Worm (Caenorhabditis elegans) whole organism, L2 larva: ENCODE results near the gene T10B5.8.

ENCODE experiments used
- C34F6.9 ChIP-seq: fragments of 150-350 bp; optimal IDR thresholded peaks from 2 replicates; lab custom pipeline; 2014; ENCODE audit warnings: missing biosample characterization, missing genetic modification characterization
- F13H6.1 ChIP-seq: sonication (generic microtip); optimal IDR thresholded peaks from 2 replicates; lab custom pipeline; 2016; ENCODE audit warnings: missing genetic modification characterization, missing compliant biosample characterization
- R02D3.7 ChIP-seq: fragments of 150-350 bp; optimal IDR thresholded peaks from 2 replicates; lab custom pipeline; 2014; ENCODE audit warnings: missing biosample characterization, missing genetic modification characterization
- Y55F3AM.14 ChIP-seq: fragments of 200-800 bp; sonication (Bioruptor generic); optimal IDR thresholded peaks from 2 replicates; lab custom pipeline; 2018; ENCODE audit warnings: mild to moderate bottlenecking, missing genetic modification characterization, missing compliant biosample characterization
- ZK546.5 ChIP-seq: sonication (generic microtip); optimal IDR thresholded peaks from 2 replicates; lab custom pipeline; 2017; ENCODE audit warnings: missing biosample characterization, missing genetic modification characterization
- ama-1 ChIP-seq: fragments of 150-350 bp; optimal IDR thresholded peaks from 2 replicates; lab custom pipeline; 2018; ENCODE audit warnings: inconsistent platforms
- blmp-1 ChIP-seq: sonication (generic microtip); optimal IDR thresholded peaks from 2 replicates; lab custom pipeline; 2017; ENCODE audit warnings: missing genetic modification characterization, mild to moderate bottlenecking, missing compliant biosample characterization, antibody characterized with exemption, moderate library complexity; ENCODE audit not compliant: insufficient read depth
- ceh-16 ChIP-seq: fragments of 150-350 bp; optimal IDR thresholded peaks from 2 replicates; lab custom pipeline; 2014; ENCODE audit warnings: missing biosample characterization, missing genetic modification characterization
- crh-2 ChIP-seq: sonication (generic microtip); optimal IDR thresholded peaks from 2 replicates; lab custom pipeline; 2017; ENCODE audit warnings: missing biosample characterization, missing genetic modification characterization
- dmd-4 ChIP-seq: sonication (generic microtip); optimal IDR thresholded peaks from 2 replicates; lab custom pipeline; 2017; ENCODE audit warnings: missing biosample characterization, missing genetic modification characterization
- egl-27 ChIP-seq: sonication (generic microtip); optimal IDR thresholded peaks from 3 replicates; lab custom pipeline; 2017; ENCODE audit warnings: missing biosample characterization, missing genetic modification reagents, missing genetic modification characterization
- elt-3 ChIP-seq: sonication (generic microtip); optimal IDR thresholded peaks from 2 replicates; lab custom pipeline; 2017; ENCODE audit warnings: missing biosample characterization, missing genetic modification characterization
- fos-1 ChIP-seq: fragments of 150-350 bp; optimal IDR thresholded peaks from 2 replicates; lab custom pipeline; 2014; ENCODE audit warnings: missing biosample characterization, missing genetic modification characterization
- gmeb-1 ChIP-seq: fragments of 150-350 bp; optimal IDR thresholded peaks from 2 replicates; lab custom pipeline; 2014; ENCODE audit warnings: missing biosample characterization, missing genetic modification characterization
- lin-11 ChIP-seq: fragments of 150-350 bp; sonication (generic microtip); optimal IDR thresholded peaks from 2 replicates; lab custom pipeline; 2014; ENCODE audit warnings: missing biosample characterization, missing genetic modification characterization, inconsistent platforms, mixed read lengths
- lin-39 ChIP-seq: fragments of 150-350 bp; optimal IDR thresholded peaks from 2 replicates; lab custom pipeline; 2014; ENCODE audit warnings: missing biosample characterization, missing genetic modification reagents, missing genetic modification characterization
- lsy-2 ChIP-seq, 2 experiments: fragments of 150-350 bp in 1 of 2; sonication (generic microtip) in 1 of 2; optimal IDR thresholded peaks; 2 replicates each; lab custom pipeline; 2014 to 2017; ENCODE audit warnings: missing biosample characterization in 2 of 2, missing genetic modification characterization in 2 of 2
- mbf-1 ChIP-seq: sonication (generic microtip); optimal IDR thresholded peaks from 2 replicates; lab custom pipeline; 2017; ENCODE audit warnings: missing biosample characterization, missing genetic modification characterization
- mdl-1 ChIP-seq, 2 experiments: fragments of 150-350 bp in 1 of 2; sonication (generic microtip) in 1 of 2; optimal IDR thresholded peaks; 2 replicates each; lab custom pipeline; 2017; ENCODE audit warnings: missing biosample characterization in 2 of 2, missing genetic modification characterization in 2 of 2
- nhr-10 ChIP-seq: sonication (generic microtip); optimal IDR thresholded peaks from 2 replicates; lab custom pipeline; 2017; ENCODE audit warnings: missing biosample characterization, missing genetic modification characterization
- nhr-11 ChIP-seq: fragments of 150-350 bp; optimal IDR thresholded peaks from 2 replicates; lab custom pipeline; 2014; ENCODE audit warnings: missing biosample characterization, missing genetic modification characterization
- nhr-12 ChIP-seq: fragments of 150-350 bp; optimal IDR thresholded peaks from 2 replicates; lab custom pipeline; 2014; ENCODE audit warnings: missing biosample characterization, missing genetic modification characterization
- nhr-129 ChIP-seq: fragments of 150-350 bp; optimal IDR thresholded peaks from 2 replicates; lab custom pipeline; 2014; ENCODE audit warnings: missing biosample characterization, missing genetic modification characterization
- nhr-21 ChIP-seq: fragments of 150-350 bp; optimal IDR thresholded peaks from 2 replicates; lab custom pipeline; 2014; ENCODE audit warnings: missing biosample characterization, missing genetic modification characterization
- nhr-23 ChIP-seq: fragments of 150-350 bp; optimal IDR thresholded peaks from 2 replicates; lab custom pipeline; 2014; ENCODE audit warnings: missing biosample characterization, missing genetic modification reagents, missing genetic modification characterization
- nhr-237 ChIP-seq: fragments of 150-350 bp; optimal IDR thresholded peaks from 2 replicates; lab custom pipeline; 2014; ENCODE audit warnings: missing biosample characterization, missing genetic modification characterization
- nhr-25 ChIP-seq: fragments of 150-350 bp; sonication (generic microtip); optimal IDR thresholded peaks from 3 replicates; lab custom pipeline; 2014; ENCODE audit warnings: missing biosample characterization, missing genetic modification characterization
- nhr-6 ChIP-seq: fragments of 150-350 bp; optimal IDR thresholded peaks from 2 replicates; lab custom pipeline; 2014; ENCODE audit warnings: missing biosample characterization, missing genetic modification characterization
- peb-1 ChIP-seq: fragments of 150-350 bp; optimal IDR thresholded peaks from 2 replicates; lab custom pipeline; 2014; ENCODE audit warnings: missing biosample characterization, missing genetic modification characterization
- sem-4 ChIP-seq: fragments of 150-350 bp; optimal IDR thresholded peaks from 2 replicates; lab custom pipeline; 2014; ENCODE audit warnings: missing biosample characterization, missing genetic modification reagents, missing genetic modification characterization
- skn-1 ChIP-seq: sonication (generic microtip); optimal IDR thresholded peaks from 2 replicates; lab custom pipeline; 2017; ENCODE audit warnings: missing biosample characterization, missing genetic modification characterization
- sma-3 ChIP-seq: sonication (generic microtip); optimal IDR thresholded peaks from 2 replicates; lab custom pipeline; 2016; ENCODE audit warnings: missing genetic modification reagents, missing genetic modification characterization, missing compliant biosample characterization
- sma-9 ChIP-seq, 2 experiments: fragments of 150-350 bp in 1 of 2; sonication (generic microtip) in 1 of 2; optimal IDR thresholded peaks; 2 replicates each; lab custom pipeline; 2014 to 2016; ENCODE audit warnings: missing genetic modification characterization in 2 of 2, mild to moderate bottlenecking in 1 of 2, missing biosample characterization in 1 of 2, missing compliant biosample characterization in 1 of 2, missing genetic modification reagents in 1 of 2, moderate library complexity in 1 of 2
- snpc-4 ChIP-seq: fragments of 150-350 bp; optimal IDR thresholded peaks from 2 replicates; lab custom pipeline; 2014; ENCODE audit warnings: missing biosample characterization, missing genetic modification characterization
- unc-39 ChIP-seq: fragments of 150-350 bp; optimal IDR thresholded peaks from 2 replicates; lab custom pipeline; 2014; ENCODE audit warnings: missing biosample characterization, missing genetic modification characterization
- unc-55 ChIP-seq: fragments of 150-350 bp; sonication (generic microtip); optimal IDR thresholded peaks from 3 replicates; lab custom pipeline; 2014; ENCODE audit warnings: missing biosample characterization, missing genetic modification reagents, missing genetic modification characterization
- zag-1 ChIP-seq: fragments of 150-350 bp; optimal IDR thresholded peaks from 2 replicates; lab custom pipeline; 2014; ENCODE audit warnings: missing biosample characterization, missing genetic modification characterization
- ztf-1 ChIP-seq: fragments of 200-800 bp; sonication (Bioruptor generic); conservative IDR thresholded peaks from 2 replicates; pipeline ENCODE4 v1.3.6; 2022; ENCODE audit warnings: missing genetic modification characterization, missing compliant biosample characterization
- ztf-4 ChIP-seq: fragments of 150-350 bp; optimal IDR thresholded peaks from 2 replicates; lab custom pipeline; 2014; ENCODE audit warnings: missing biosample characterization, missing genetic modification characterization

Gene T10B5.8

ce11 chrV:1855087-1855486 is 13.2 kb downstream of the T10B5.8 start:
- TF ChIP-seq ama-1 (lab: Kevin White, UChicago) = no peak
- no peak for TF ChIP-seq gmeb-1
- no peak for TF ChIP-seq snpc-4 (tag; lab: Kevin White, UChicago)
- peak; percentile 23 for TF ChIP-seq nhr-25 (tag; lab: Kevin White, UChicago)

ce11 chrV:1856176-1856575 is 14.3 kb downstream of the T10B5.8 start, which contains the start of gene T10B5.10:
Gene T10B5.10 (minus strand): TSS chrV:1856276.
- TF ChIP-seq skn-1 (no peak), Y55F3AM.14 (GFP tag; lab: Kevin White, UChicago) (no peak), lsy-2 (tag; optimal IDR thresholded peaks at IDR 0.05; lab: Kevin White, UChicago) (no peak), ztf-4 (tag; lab: Kevin White, UChicago) (no peak), ztf-1 (GFP tag; lab: Robert Waterston, UW) (no peak), nhr-21 (tag; lab: Kevin White, UChicago) (no peak), lin-11 (no peak), blmp-1 (tag; lab: Kevin White, UChicago) (no peak), elt-3 (tag; lab: Kevin White, UChicago) (no peak), sma-3 (no peak), dmd-4 (tag; lab: Kevin White, UChicago) (no peak), snpc-4 (tag; lab: Kevin White, UChicago) (no peak), mdl-1 (tag; optimal IDR thresholded peaks at IDR 0.05; lab: Kevin White, UChicago) (no peak), ZK546.5 (tag; lab: Kevin White, UChicago) (no peak)

- no peak for TF ChIP-seq sem-4 (tag; lab: Kevin White, UChicago)
- TF ChIP-seq fos-1 (tag; lab: Kevin White, UChicago) = no peak
- TF ChIP-seq peb-1 = no peak
- no peak for TF ChIP-seq elt-3 (tag; lab: Kevin White, UChicago)
- no peak for TF ChIP-seq nhr-129 (tag; lab: Kevin White, UChicago)
- TF ChIP-seq nhr-23 = no peak
- TF ChIP-seq R02D3.7 (tag; lab: Kevin White, UChicago) = no peak
- TF ChIP-seq blmp-1 (tag; lab: Kevin White, UChicago) = no peak
- no peak for TF ChIP-seq nhr-237 (tag; lab: Kevin White, UChicago)
- TF ChIP-seq crh-2 (tag; lab: Kevin White, UChicago) = no peak
- no peak for TF ChIP-seq nhr-12 (tag; lab: Kevin White, UChicago)
- no peak for TF ChIP-seq mbf-1
- no peak for TF ChIP-seq lin-39 (tag; lab: Kevin White, UChicago)
- TF ChIP-seq ZK546.5 (tag; lab: Kevin White, UChicago) = no peak
Observed at ce11 chrV:1857840-1858239, 16.0 kb downstream of the T10B5.8 start.

ce11 chrV:1862954-1863353 is 21.1 kb downstream of the T10B5.8 start:
- no peak for TF ChIP-seq C34F6.9 (tag; lab: Kevin White, UChicago)
- no peak for TF ChIP-seq ztf-1 (GFP tag; lab: Robert Waterston, UW)
- no peak for TF ChIP-seq ceh-16
- TF ChIP-seq blmp-1 (tag; lab: Kevin White, UChicago) = no peak
- TF ChIP-seq mdl-1 (tag; optimal IDR thresholded peaks at IDR 0.05; lab: Kevin White, UChicago) = no peak
- TF ChIP-seq ZK546.5 (tag; lab: Kevin White, UChicago) = no peak
- TF ChIP-seq unc-39 (tag; lab: Kevin White, UChicago) = no peak
- no peak for TF ChIP-seq nhr-23
- TF ChIP-seq sem-4 (tag; lab: Kevin White, UChicago) = no peak
- TF ChIP-seq nhr-11 (tag; lab: Kevin White, UChicago) = no peak
- TF ChIP-seq sma-9 (GFP tag; optimal IDR thresholded peaks at IDR 0.05; lab: Kevin White, UChicago) = no peak
- no peak for TF ChIP-seq sma-9 (tag; optimal IDR thresholded peaks at IDR 0.05; lab: Kevin White, UChicago)
- TF ChIP-seq F13H6.1 (tag; lab: Kevin White, UChicago) = no peak
- TF ChIP-seq zag-1 (tag; lab: Kevin White, UChicago) = no peak
- TF ChIP-seq unc-55 (GFP tag; lab: Kevin White, UChicago) = no peak
- TF ChIP-seq nhr-10 (tag; lab: Kevin White, UChicago) = no peak
- no peak for TF ChIP-seq egl-27 (tag; lab: Kevin White, UChicago)
- no peak for TF ChIP-seq nhr-12 (tag; lab: Kevin White, UChicago)
- TF ChIP-seq nhr-6 (tag; lab: Kevin White, UChicago) = no peak
- TF ChIP-seq ama-1 (lab: Kevin White, UChicago) = no peak
- TF ChIP-seq lin-39 (tag; lab: Kevin White, UChicago) = no peak
